Worm (Caenorhabditis elegans) whole organism, mixed stage, embryonic: ENCODE measurements around the gene btb-4.
"Not testable (repeated sequence)": the region's sequence is repeated elsewhere in the genome, so short reads cannot be mapped to it uniquely, and the experiment has no call there.

ENCODE experiments used
- bed-3 ChIP-seq: fragments of 200-800 bp; sonication (Bioruptor generic); optimal IDR thresholded peaks from 3 replicates; lab custom pipeline; 2018; ENCODE audit warnings: mild to moderate bottlenecking, missing genetic modification characterization, moderate library complexity, missing compliant biosample characterization
- blmp-1 ChIP-seq: fragments of 150-350 bp; optimal IDR thresholded peaks from 2 replicates; lab custom pipeline; 2014; ENCODE audit warnings: missing biosample characterization, missing genetic modification characterization
- ceh-39 ChIP-seq: fragments of 150-350 bp; optimal IDR thresholded peaks from 2 replicates; lab custom pipeline; 2014; ENCODE audit warnings: missing biosample characterization, missing genetic modification characterization
- ceh-43 ChIP-seq: fragments of 200-800 bp; sonication (Bioruptor generic); optimal IDR thresholded peaks from 2 replicates; lab custom pipeline; 2018; ENCODE audit warnings: mild to moderate bottlenecking, missing genetic modification characterization, moderate library complexity, missing compliant biosample characterization
- ceh-83 ChIP-seq: fragments of 200-800 bp; sonication (Bioruptor generic); optimal IDR thresholded peaks from 2 replicates; lab custom pipeline; 2018; ENCODE audit warnings: mild to moderate bottlenecking, missing genetic modification characterization, missing compliant biosample characterization
- ces-1 ChIP-seq: fragments of 150-350 bp; optimal IDR thresholded peaks from 2 replicates; lab custom pipeline; 2014; ENCODE audit warnings: missing biosample characterization, missing genetic modification reagents, missing genetic modification characterization
- cnd-1 ChIP-seq: fragments of 200-800 bp; sonication (Bioruptor generic); optimal IDR thresholded peaks from 2 replicates; lab custom pipeline; 2018; ENCODE audit warnings: mild to moderate bottlenecking, missing genetic modification characterization, missing compliant biosample characterization
- drap-1 ChIP-seq: fragments of 200-800 bp; sonication (Bioruptor generic); optimal IDR thresholded peaks from 3 replicates; lab custom pipeline; 2018; ENCODE audit warnings: mild to moderate bottlenecking, missing genetic modification characterization, missing compliant biosample characterization
- elt-1 ChIP-seq: sonication (generic microtip); optimal IDR thresholded peaks from 2 replicates; lab custom pipeline; 2017; ENCODE audit warnings: missing genetic modification characterization, mild to moderate bottlenecking, missing compliant biosample characterization, antibody characterized with exemption, moderate library complexity, borderline replicate concordance; ENCODE audit not compliant: insufficient read depth
- elt-3 ChIP-seq: fragments of 150-350 bp; optimal IDR thresholded peaks from 2 replicates; lab custom pipeline; 2014; ENCODE audit warnings: missing biosample characterization, missing genetic modification characterization
- flh-1 ChIP-seq: fragments of 200-800 bp; sonication (Bioruptor generic); optimal IDR thresholded peaks from 2 replicates; lab custom pipeline; 2018; ENCODE audit warnings: mild to moderate bottlenecking, missing genetic modification characterization, moderate library complexity, missing compliant biosample characterization
- ham-2 ChIP-seq: fragments of 200-800 bp; sonication (Bioruptor generic); optimal IDR thresholded peaks from 2 replicates; lab custom pipeline; 2018; ENCODE audit warnings: mild to moderate bottlenecking, missing genetic modification characterization, missing compliant biosample characterization
- hlh-1 ChIP-seq: fragments of 150-350 bp; optimal IDR thresholded peaks from 2 replicates; lab custom pipeline; 2014; ENCODE audit warnings: missing biosample characterization, missing genetic modification reagents, missing genetic modification characterization
- lin-13 ChIP-seq: fragments of 150-350 bp; optimal IDR thresholded peaks from 2 replicates; lab custom pipeline; 2014; ENCODE audit warnings: missing biosample characterization, missing genetic modification characterization
- lin-32 ChIP-seq: fragments of 200-800 bp; sonication (Bioruptor generic); optimal IDR thresholded peaks from 2 replicates; lab custom pipeline; 2018; ENCODE audit warnings: mild to moderate bottlenecking, missing genetic modification characterization, missing compliant biosample characterization
- lsy-2 ChIP-seq: fragments of 150-350 bp; optimal IDR thresholded peaks from 2 replicates; lab custom pipeline; 2014; ENCODE audit warnings: missing biosample characterization, missing genetic modification characterization
- mab-5 ChIP-seq: fragments of 150-350 bp; optimal IDR thresholded peaks from 2 replicates; lab custom pipeline; 2014; ENCODE audit warnings: missing biosample characterization, missing genetic modification characterization
- mls-2 ChIP-seq: sonication (generic microtip); optimal IDR thresholded peaks from 2 replicates; lab custom pipeline; 2016; ENCODE audit warnings: mild to moderate bottlenecking, missing genetic modification characterization, moderate library complexity, missing compliant biosample characterization
- nhr-2 ChIP-seq: fragments of 150-350 bp; optimal IDR thresholded peaks from 2 replicates; lab custom pipeline; 2014; ENCODE audit warnings: missing biosample characterization, missing genetic modification characterization
- nhr-28 ChIP-seq: fragments of 150-350 bp; optimal IDR thresholded peaks from 2 replicates; lab custom pipeline; 2014; ENCODE audit warnings: missing biosample characterization, missing genetic modification characterization
- nhr-76 ChIP-seq: sonication (generic microtip); optimal IDR thresholded peaks from 2 replicates; lab custom pipeline; 2017; ENCODE audit warnings: missing biosample characterization, missing genetic modification characterization
- pha-4 ChIP-seq: fragments of 150-350 bp; optimal IDR thresholded peaks from 2 replicates; lab custom pipeline; 2018; ENCODE audit warnings: missing biosample characterization, missing genetic modification reagents, missing genetic modification characterization
- sem-2 ChIP-seq: fragments of 200-800 bp; sonication (Bioruptor generic); optimal IDR thresholded peaks from 2 replicates; lab custom pipeline; 2018; ENCODE audit warnings: mild to moderate bottlenecking, missing genetic modification characterization, missing compliant biosample characterization
- sptf-1 ChIP-seq: sonication (generic microtip); optimal IDR thresholded peaks from 2 replicates; lab custom pipeline; 2017; ENCODE audit warnings: mild to moderate bottlenecking, missing genetic modification characterization, moderate library complexity, missing compliant biosample characterization
- tbx-8 ChIP-seq: fragments of 200-800 bp; sonication (Bioruptor generic); optimal IDR thresholded peaks from 2 replicates; lab custom pipeline; 2018; ENCODE audit warnings: mild to moderate bottlenecking, missing genetic modification characterization, moderate library complexity, missing compliant biosample characterization
- unc-120 ChIP-seq: sonication (generic microtip); optimal IDR thresholded peaks from 2 replicates; lab custom pipeline; 2017; ENCODE audit warnings: missing genetic modification characterization, missing compliant biosample characterization; ENCODE audit not compliant: poor library complexity, severe bottlenecking
- unc-39 ChIP-seq: fragments of 150-350 bp; optimal IDR thresholded peaks from 2 replicates; lab custom pipeline; 2014; ENCODE audit warnings: missing biosample characterization, missing genetic modification characterization
- unc-62 ChIP-seq: fragments of 150-350 bp; optimal IDR thresholded peaks from 2 replicates; lab custom pipeline; 2014; ENCODE audit warnings: missing biosample characterization, missing genetic modification reagents, missing genetic modification characterization
- zip-8 ChIP-seq: fragments of 150-350 bp; optimal IDR thresholded peaks from 2 replicates; lab custom pipeline; 2014; ENCODE audit warnings: missing biosample characterization, missing genetic modification characterization

btb-4 gene

DNA sequence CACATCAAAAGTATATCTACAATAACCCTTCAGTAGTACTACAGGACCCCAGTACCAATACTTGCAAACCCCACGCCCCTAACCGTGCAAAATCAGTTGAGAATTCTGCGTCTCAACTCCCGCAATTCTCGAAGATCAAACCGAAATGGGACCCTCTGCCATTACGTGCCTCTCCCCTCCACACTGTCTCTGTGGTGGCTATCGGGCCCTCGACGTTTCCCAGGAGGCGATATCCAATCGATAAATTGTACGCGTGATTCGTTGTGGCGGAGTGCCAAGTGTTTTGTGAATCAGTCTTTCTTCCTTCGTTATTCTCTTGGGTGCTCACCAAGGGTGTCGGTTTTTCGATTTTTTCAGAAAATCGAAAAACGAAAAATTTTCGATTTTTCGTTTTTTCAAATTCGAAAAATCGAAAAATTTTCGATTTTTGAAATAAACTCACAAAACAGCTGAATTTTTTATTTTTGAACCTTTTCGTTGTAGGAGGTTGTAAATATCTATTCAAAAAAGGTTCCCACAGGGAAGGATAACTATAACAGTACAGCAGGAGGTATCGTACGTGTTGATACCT, 35.4 kb downstream of the btb-4 start, which contains the start of gene F07E5.12:
Gene F07E5.12, plus strand, starts transcription at position 521 of the 571 bp plus-strand sequence.
- TF ChIP-seq cnd-1 (tag; lab: Kevin White, UChicago); nhr-28 (tag; lab: Kevin White, UChicago); hlh-1: not testable (repeated sequence)

DNA sequence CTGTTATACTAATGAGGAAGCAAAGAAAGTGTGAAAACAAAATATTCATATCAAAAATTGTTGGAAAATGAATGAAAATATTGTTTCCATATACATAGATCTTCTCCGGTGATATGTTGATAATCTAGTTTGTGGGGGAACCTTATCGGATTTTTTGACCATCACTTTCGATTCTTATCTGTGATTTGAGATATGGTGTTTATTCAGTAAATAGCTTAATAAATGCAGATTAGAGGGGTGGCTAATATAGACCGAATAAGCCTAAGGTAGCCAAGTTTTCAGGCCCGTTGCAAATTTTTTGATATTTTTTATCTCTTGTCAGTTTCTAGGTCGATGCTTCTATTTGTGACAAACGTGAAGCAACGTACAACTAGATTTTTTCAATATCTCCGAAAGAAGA, 39.3 kb downstream of the btb-4 start, which contains the start of gene F07E5.7:
Gene F07E5.7, minus strand, starts transcription at position 101 of the 400 bp plus-strand sequence.
- TF ChIP-seq lin-32 (GFP tag; lab: Kevin White, UChicago): no peak

DNA sequence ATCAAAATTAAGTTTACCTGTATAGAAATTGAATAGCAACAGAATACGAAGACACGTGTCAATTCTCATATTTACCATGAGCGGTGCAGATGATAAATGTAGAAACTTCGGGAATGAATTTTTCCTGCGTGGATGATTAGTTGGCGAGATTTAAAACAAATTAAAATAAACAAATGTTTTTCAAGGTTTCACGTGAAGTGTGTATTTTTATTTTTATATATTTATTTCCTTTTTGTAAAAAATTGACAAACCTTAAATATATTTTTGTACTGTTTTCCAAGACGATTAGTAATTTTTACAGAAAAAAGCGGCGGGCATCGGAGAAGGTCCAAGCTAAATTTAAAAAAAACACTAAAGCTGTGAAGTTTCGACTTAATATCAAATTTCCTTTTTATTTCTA, 43.4 kb downstream of the btb-4 start, which contains the start of gene F07E5.8:
Gene F07E5.8, minus strand, starts transcription at position 101 of the 400 bp plus-strand sequence.
- TF ChIP-seq drap-1 (GFP tag; lab: Kevin White, UChicago): no peak
- TF ChIP-seq nhr-76 (tag; lab: Kevin White, UChicago): no peak
- no peak for TF ChIP-seq mls-2 (tag; lab: Kevin White, UChicago)
- no peak for TF ChIP-seq lin-13
- no peak for TF ChIP-seq unc-39
- TF ChIP-seq unc-120: no peak
- TF ChIP-seq ceh-83 (GFP tag; lab: Kevin White, UChicago): no peak

DNA sequence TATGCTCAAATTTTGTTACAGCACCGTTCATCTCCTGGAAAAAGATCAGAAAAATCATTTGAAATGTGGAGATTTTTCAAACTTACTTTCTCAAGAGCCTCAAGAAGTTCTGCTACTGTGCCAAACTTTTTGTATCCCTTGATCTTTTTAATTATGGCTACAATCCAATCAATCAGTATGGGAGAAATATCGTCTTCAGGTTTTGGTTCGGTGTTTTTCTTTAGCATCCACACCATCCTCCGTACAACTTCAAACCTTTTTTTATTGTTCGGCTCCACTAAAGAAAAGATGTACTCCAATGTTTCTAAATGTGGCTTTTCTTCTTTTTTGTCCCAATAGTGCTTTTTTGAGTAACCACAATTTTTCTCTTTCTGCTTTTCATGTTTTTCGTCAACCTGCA, 44.4 kb downstream of the btb-4 start:
- TF ChIP-seq lsy-2 (tag; lab: Kevin White, UChicago) (no peak), tbx-8 (GFP tag; lab: Kevin White, UChicago) (no peak), ces-1 (GFP tag; lab: Kevin White, UChicago) (no peak), pha-4 (no peak), bed-3 (GFP tag; lab: Kevin White, UChicago) (no peak), nhr-76 (tag; lab: Kevin White, UChicago) (no peak), ceh-43 (GFP tag; lab: Kevin White, UChicago) (no peak), cnd-1 (tag; lab: Kevin White, UChicago) (no peak), sptf-1 (tag; lab: Kevin White, UChicago) (no peak), drap-1 (GFP tag; lab: Kevin White, UChicago) (no peak), lin-32 (GFP tag; lab: Kevin White, UChicago) (no peak)

DNA sequence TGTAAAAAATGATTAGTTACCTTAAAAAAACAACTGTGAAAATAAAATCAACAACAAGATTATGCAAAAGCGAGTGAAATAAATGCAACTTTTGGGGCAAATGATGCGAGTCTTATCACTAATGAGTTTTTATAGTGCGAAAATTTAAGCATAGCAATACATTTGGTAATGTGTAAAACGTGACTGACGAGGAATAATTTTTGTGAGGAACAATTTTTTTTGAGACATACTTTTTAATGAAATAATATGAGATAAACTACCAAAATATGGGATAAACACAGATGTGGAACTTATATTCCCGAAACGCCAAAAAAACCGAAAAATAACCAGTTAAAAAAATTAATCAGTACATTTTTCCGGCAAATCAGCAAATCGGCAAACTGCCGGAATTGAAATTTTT, 48.3 kb downstream of the btb-4 start, which contains the start of gene F07E5.9:
Gene F07E5.9, minus strand, starts transcription at position 101 of the 400 bp plus-strand sequence.
- TF ChIP-seq zip-8 (tag; lab: Kevin White, UChicago) (no peak), unc-62 (no peak), elt-1 (tag; lab: Kevin White, UChicago) (no peak), elt-3 (tag; lab: Kevin White, UChicago) (no peak), ceh-39 (tag; lab: Kevin White, UChicago) (no peak), ceh-83 (GFP tag; lab: Kevin White, UChicago) (no peak), flh-1 (GFP tag; lab: Kevin White, UChicago) (no peak), nhr-2 (tag; lab: Kevin White, UChicago) (no peak), mab-5 (tag; lab: Kevin White, UChicago) (no peak), blmp-1 (tag; lab: Kevin White, UChicago) (no peak), lin-32 (GFP tag; lab: Kevin White, UChicago) (no peak), ham-2 (GFP tag; lab: Kevin White, UChicago) (no peak), sem-2 (no peak), nhr-76 (tag; lab: Kevin White, UChicago) (no peak), ceh-43 (GFP tag; lab: Kevin White, UChicago) (no peak)

DNA sequence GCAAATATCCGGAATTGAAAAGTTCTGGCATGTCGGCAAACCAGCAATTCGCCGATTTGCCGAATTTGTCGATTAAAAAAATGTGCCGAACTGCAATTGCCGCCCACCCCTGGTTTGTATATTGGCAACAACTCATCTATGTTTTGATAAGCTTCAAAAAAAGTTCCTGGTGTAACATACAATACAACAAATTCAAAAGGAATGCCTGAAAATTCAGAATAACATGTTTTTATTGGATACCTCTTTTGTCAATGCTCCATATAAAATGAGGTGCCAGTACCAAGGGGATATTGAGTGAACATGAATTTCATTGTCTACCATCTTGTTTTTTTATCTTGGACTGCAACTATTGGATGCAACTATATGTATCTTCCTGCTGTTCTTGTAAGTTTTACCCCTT, 49.1 kb downstream of the btb-4 start, which contains the start of gene T16A1.4:
Gene T16A1.4, plus strand, starts transcription at position 301 of the 400 bp plus-strand sequence.
- TF ChIP-seq bed-3 (GFP tag; lab: Kevin White, UChicago): no peak
- no peak for TF ChIP-seq sptf-1 (tag; lab: Kevin White, UChicago)
- TF ChIP-seq elt-3 (tag; lab: Kevin White, UChicago): no peak
- no peak for TF ChIP-seq flh-1 (GFP tag; lab: Kevin White, UChicago)
- TF ChIP-seq nhr-2 (tag; lab: Kevin White, UChicago): no peak
- TF ChIP-seq drap-1 (GFP tag; lab: Kevin White, UChicago): no peak
- no peak for TF ChIP-seq cnd-1 (tag; lab: Kevin White, UChicago)
- no peak for TF ChIP-seq blmp-1 (tag; lab: Kevin White, UChicago)
- no peak for TF ChIP-seq unc-62
- no peak for TF ChIP-seq nhr-28 (tag; lab: Kevin White, UChicago)
- TF ChIP-seq zip-8 (tag; lab: Kevin White, UChicago): no peak
- TF ChIP-seq pha-4: no peak
- no peak for TF ChIP-seq sem-2
